Fruit fly (Drosophila melanogaster) whole organism, embryonic: ENCODE data around the gene CG6012.

Source experiments
- BEAF-32 ChIP-seq: fragments of 200-800 bp; sonication (Bioruptor generic); optimal IDR thresholded peaks from 3 replicates; lab custom pipeline; 2017; ENCODE audit warnings: missing biosample characterization, missing genetic modification characterization, mild to moderate bottlenecking, moderate library complexity, missing genetic modification reagents
- Xrp1 ChIP-seq: fragments of 200-800 bp; sonication (Bioruptor generic); IDR thresholded peaks from 2 replicates; pipeline ENCODE4 v1.3.6; 2022; ENCODE audit warnings: missing biosample characterization, missing genetic modification characterization
- fd3F ChIP-seq: fragments of 200-800 bp; sonication (Bioruptor generic); optimal IDR thresholded peaks from 2 replicates; lab custom pipeline; 2018; ENCODE audit warnings: missing biosample characterization, mild to moderate bottlenecking, missing genetic modification characterization, moderate library complexity
- pan ChIP-seq, 4 experiments: fragments of >200 bp in 3 of 4; fragments of 200-800 bp in 1 of 4; sonication (Bioruptor generic) in 1 of 4; optimal IDR thresholded peaks in 3 of 4; IDR thresholded peaks in 1 of 4; 2 replicates each; pipeline versions ENCODE4 v1.3.6 to Lab custom; 2017 to 2022; ENCODE audit warnings: missing biosample characterization in 2 of 4, missing genetic modification characterization in 2 of 4, mixed read lengths in 1 of 4
- pzg ChIP-seq: fragments of 200-800 bp; sonication (Bioruptor generic); optimal IDR thresholded peaks from 3 replicates; lab custom pipeline; 2018; ENCODE audit warnings: missing biosample characterization, mild to moderate bottlenecking, missing genetic modification characterization, moderate library complexity

DNA sequence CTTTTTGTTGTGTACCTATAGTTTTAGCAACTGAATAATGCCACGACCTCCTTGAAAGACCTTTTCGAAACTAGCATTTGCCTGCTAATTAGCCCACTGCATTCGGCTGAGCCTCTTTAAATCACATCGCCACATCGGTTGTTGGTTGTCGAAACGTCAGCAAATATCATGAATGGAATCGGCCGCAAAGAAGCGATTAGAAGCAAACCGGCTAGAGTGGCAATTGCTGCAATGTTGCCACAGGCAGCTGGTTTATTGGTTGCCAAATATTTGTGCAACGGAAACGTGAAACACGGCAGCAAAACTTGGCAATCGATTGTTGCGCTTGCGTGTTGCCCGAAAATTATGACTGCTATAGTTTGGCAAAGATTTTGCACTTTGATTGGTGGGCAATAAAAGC lies 16.1 kb downstream of the CG6012 start:
- TF ChIP-seq BEAF-32 (GFP tag; lab: Kevin White, UChicago) (no peak), Xrp1 (GFP tag; lab: Robert Waterston, UW) (no peak), pan (optimal IDR thresholded peaks at IDR 0.05; lab: Kevin White, UChicago) (no peak), pan (GFP tag; optimal IDR thresholded peaks at IDR 0.05 in 1 of 2, IDR thresholded peaks at IDR 0.05 in 1 of 2) (no peak), pzg (GFP tag; lab: Kevin White, UChicago) (no peak), fd3F (GFP tag; lab: Kevin White, UChicago) (no peak)
